Fruit fly (Drosophila melanogaster) whole organism, embryonic: ENCODE data around the gene CG8301.

Experiments
- Abd-B ChIP-seq: fragments of 200-800 bp; sonication (Bioruptor generic); optimal IDR thresholded peaks from 2 replicates; lab custom pipeline; 2018; ENCODE audit warnings: missing biosample characterization, mild to moderate bottlenecking, missing genetic modification characterization, moderate library complexity
- Awh ChIP-seq: fragments of 200-800 bp; sonication (Bioruptor generic); IDR thresholded peaks from 2 replicates; pipeline ENCODE4, ENCODE4 v1.3.6; 2022; ENCODE audit warnings: missing biosample characterization, missing genetic modification characterization
- Bgb ChIP-seq: fragments of 200-800 bp; sonication (Bioruptor generic); IDR thresholded peaks from 2 replicates; pipeline ENCODE4 v1.3.6; 2022; ENCODE audit warnings: missing biosample characterization, missing genetic modification characterization; ENCODE audit not compliant: partially characterized antibody
- CG10274 ChIP-seq: fragments of 200-800 bp; sonication (Bioruptor generic); optimal IDR thresholded peaks from 3 replicates; lab custom pipeline; 2017; ENCODE audit warnings: missing biosample characterization, mild to moderate bottlenecking, missing genetic modification characterization
- CG10565 ChIP-seq: fragments of 200-800 bp; sonication (Bioruptor generic); optimal IDR thresholded peaks from 3 replicates; lab custom pipeline; 2016; ENCODE audit warnings: missing biosample characterization, mild to moderate bottlenecking, missing genetic modification characterization
- CG10959 ChIP-seq: fragments of 200-800 bp; sonication (Bioruptor generic); IDR thresholded peaks from 2 replicates; pipeline ENCODE4 v1.3.6; 2022; ENCODE audit warnings: missing biosample characterization, missing genetic modification characterization
- CG14050 ChIP-seq: fragments of 200-800 bp; sonication (Bioruptor generic); IDR thresholded peaks from 3 replicates; pipeline ENCODE4 v1.3.6; 2022; ENCODE audit warnings: missing biosample characterization, missing genetic modification characterization
- CG15479 ChIP-seq: fragments of 200-800 bp; sonication (Bioruptor generic); optimal IDR thresholded peaks from 3 replicates; lab custom pipeline; 2019; ENCODE audit warnings: missing biosample characterization, mild to moderate bottlenecking, missing genetic modification characterization, moderate library complexity
- CG18011 ChIP-seq: fragments of 200-800 bp; sonication (Bioruptor generic); optimal IDR thresholded peaks from 2 replicates; lab custom pipeline; 2017; ENCODE audit warnings: missing biosample characterization, missing genetic modification characterization, mild to moderate bottlenecking, moderate library complexity, missing genotype
- CG1832 ChIP-seq: fragments of 200-800 bp; sonication (Bioruptor generic); optimal IDR thresholded peaks from 2 replicates; lab custom pipeline; 2017; ENCODE audit warnings: missing biosample characterization, mild to moderate bottlenecking, missing genetic modification characterization, inconsistent platforms
- CG18764 ChIP-seq: fragments of 200-800 bp; sonication (Bioruptor generic); optimal IDR thresholded peaks from 3 replicates; lab custom pipeline; 2016; ENCODE audit warnings: missing biosample characterization, missing genetic modification characterization
- CG2202 ChIP-seq: fragments of 200-800 bp; sonication (Bioruptor generic); optimal IDR thresholded peaks from 2 replicates; lab custom pipeline; 2018; ENCODE audit warnings: missing biosample characterization, mild to moderate bottlenecking, missing genetic modification characterization
- CG34224 ChIP-seq: fragments of 200-800 bp; sonication (Bioruptor generic); IDR thresholded peaks from 3 replicates; pipeline ENCODE4 v1.3.6; 2022; ENCODE audit warnings: missing biosample characterization, missing genetic modification characterization; ENCODE audit not compliant: partially characterized antibody
- CG3838 ChIP-seq: fragments of 200-800 bp; sonication (Bioruptor generic); optimal IDR thresholded peaks from 3 replicates; lab custom pipeline; 2016; ENCODE audit warnings: missing biosample characterization, missing genetic modification characterization
- CG3847 ChIP-seq: fragments of 200-800 bp; sonication (Bioruptor generic); IDR thresholded peaks from 2 replicates; pipeline ENCODE4 v1.3.6; 2022; ENCODE audit warnings: missing biosample characterization, missing genetic modification characterization
- CG4424 ChIP-seq: fragments of 200-800 bp; sonication (Bioruptor generic); optimal IDR thresholded peaks from 3 replicates; lab custom pipeline; 2016; ENCODE audit warnings: missing biosample characterization, missing genetic modification characterization
- CG6765 ChIP-seq: fragments of 200-800 bp; sonication (Bioruptor generic); optimal IDR thresholded peaks from 3 replicates; lab custom pipeline; 2017; ENCODE audit warnings: missing biosample characterization, mild to moderate bottlenecking, missing genetic modification characterization
- CG7357 ChIP-seq: fragments of 200-800 bp; sonication (Bioruptor generic); IDR thresholded peaks from 3 replicates; pipeline ENCODE4 v1.3.6; 2022; ENCODE audit warnings: missing biosample characterization, missing genetic modification characterization
- CG7556 ChIP-seq: fragments of 200-800 bp; sonication (Bioruptor generic); optimal IDR thresholded peaks from 2 replicates; lab custom pipeline; 2017; ENCODE audit warnings: missing biosample characterization, mild to moderate bottlenecking, missing genetic modification characterization
- CoRest ChIP-seq: fragments of 200-800 bp; sonication (Bioruptor generic); optimal IDR thresholded peaks from 3 replicates; lab custom pipeline; 2018; ENCODE audit warnings: missing biosample characterization, mild to moderate bottlenecking, missing genetic modification characterization, moderate library complexity
- D ChIP-seq, 2 experiments: fragments of 200-800 bp in 1 of 2; fragments of >200 bp in 1 of 2; sonication (Bioruptor generic) in 1 of 2; optimal IDR thresholded peaks; 2 replicates in 1 of 2; 3 replicates in 1 of 2; lab custom pipeline; 2017; ENCODE audit warnings: mild to moderate bottlenecking in 1 of 2, missing biosample characterization in 1 of 2, missing genetic modification characterization in 1 of 2, missing genetic modification reagents in 1 of 2
- Hey ChIP-seq: fragments of 200-800 bp; sonication (Bioruptor generic); optimal IDR thresholded peaks from 3 replicates; lab custom pipeline; 2018; ENCODE audit warnings: missing biosample characterization, mild to moderate bottlenecking, missing genetic modification characterization
- Hr3 ChIP-seq: fragments of 200-800 bp; sonication (Bioruptor generic); optimal IDR thresholded peaks from 3 replicates; lab custom pipeline; 2016; ENCODE audit warnings: missing biosample characterization, missing genetic modification characterization
- Hr78 ChIP-seq, 2 experiments: fragments of 200-800 bp in 1 of 2; fragments of >200 bp in 1 of 2; sonication (Bioruptor generic) in 1 of 2; optimal IDR thresholded peaks; 2 replicates each; lab custom pipeline; 2017 to 2019; ENCODE audit warnings: missing biosample characterization in 2 of 2, missing genetic modification characterization in 2 of 2, mild to moderate bottlenecking in 1 of 2, moderate library complexity in 1 of 2
- Lim3 ChIP-seq: fragments of 200-800 bp; sonication (Bioruptor generic); IDR thresholded peaks from 2 replicates; pipeline ENCODE4 v1.3.6; 2022; ENCODE audit warnings: missing biosample characterization, missing genetic modification characterization
- Side ChIP-seq: fragments of 200-800 bp; sonication (Bioruptor generic); optimal IDR thresholded peaks from 2 replicates; lab custom pipeline; 2016; ENCODE audit warnings: missing biosample characterization, missing genetic modification characterization
- Sry-β ChIP-seq: fragments of 200-800 bp; sonication (Bioruptor generic); optimal IDR thresholded peaks from 2 replicates; lab custom pipeline; 2018; ENCODE audit warnings: missing biosample characterization, mild to moderate bottlenecking, missing genetic modification characterization, moderate library complexity
- TFAM ChIP-seq: fragments of 200-800 bp; sonication (Bioruptor generic); optimal IDR thresholded peaks from 2 replicates; lab custom pipeline; 2017; ENCODE audit warnings: missing biosample characterization, missing genetic modification characterization, inconsistent platforms
- YL-1 ChIP-seq: fragments of 200-800 bp; sonication (Bioruptor generic); optimal IDR thresholded peaks from 3 replicates; lab custom pipeline; 2017; ENCODE audit warnings: missing biosample characterization, mild to moderate bottlenecking, missing genetic modification characterization
- btn ChIP-seq: fragments of 200-800 bp; sonication (Bioruptor generic); optimal IDR thresholded peaks from 2 replicates; lab custom pipeline; 2016; ENCODE audit warnings: missing biosample characterization, missing genetic modification characterization
- chinmo ChIP-seq: fragments of 200-800 bp; sonication (Bioruptor generic); IDR thresholded peaks from 4 replicates; pipeline ENCODE4 v1.3.6; 2022; ENCODE audit warnings: missing biosample characterization, missing genetic modification characterization; ENCODE audit not compliant: partially characterized antibody
- crol ChIP-seq: fragments of 200-800 bp; sonication (Bioruptor generic); IDR thresholded peaks from 2 replicates; pipeline ENCODE4 v1.3.6; 2022; ENCODE audit warnings: missing biosample characterization, missing genetic modification characterization
- dpn ChIP-seq, 2 experiments: fragments of 200-800 bp; sonication (Bioruptor generic); optimal IDR thresholded peaks; 3 replicates each; lab custom pipeline; 2016; ENCODE audit warnings: missing biosample characterization in 2 of 2, missing genetic modification characterization in 2 of 2
- en ChIP-seq: fragments of 200-800 bp; sonication (Bioruptor generic); optimal IDR thresholded peaks from 2 replicates; lab custom pipeline; 2016; ENCODE audit warnings: missing biosample characterization, missing genetic modification characterization
- ewg ChIP-seq: fragments of 200-800 bp; sonication (Bioruptor generic); optimal IDR thresholded peaks from 3 replicates; lab custom pipeline; 2017; ENCODE audit warnings: mild to moderate bottlenecking, missing biosample characterization, missing genetic modification reagents, missing genetic modification characterization
- fru ChIP-seq: fragments of >200 bp; optimal IDR thresholded peaks from 2 replicates; lab custom pipeline; 2017
- fu2 ChIP-seq: fragments of 200-800 bp; sonication (Bioruptor generic); optimal IDR thresholded peaks from 2 replicates; lab custom pipeline; 2016; ENCODE audit warnings: missing biosample characterization, missing genetic modification characterization
- gcm ChIP-seq: fragments of 200-800 bp; sonication (Bioruptor generic); optimal IDR thresholded peaks from 2 replicates; lab custom pipeline; 2019; ENCODE audit warnings: missing biosample characterization, mild to moderate bottlenecking, missing genetic modification characterization, moderate library complexity
- gem ChIP-seq: fragments of 200-800 bp; sonication (Bioruptor generic); optimal IDR thresholded peaks from 2 replicates; lab custom pipeline; 2019; ENCODE audit warnings: missing biosample characterization, mild to moderate bottlenecking, missing genetic modification characterization, moderate library complexity
- grn ChIP-seq: fragments of 200-800 bp; sonication (Bioruptor generic); optimal IDR thresholded peaks from 3 replicates; lab custom pipeline; 2017; ENCODE audit warnings: missing biosample characterization, missing genetic modification characterization
- gsb ChIP-seq: fragments of 200-800 bp; sonication (Bioruptor generic); IDR thresholded peaks from 2 replicates; pipeline ENCODE4 v1.3.6; 2022; ENCODE audit warnings: missing biosample characterization, missing genetic modification characterization
- gsb-n ChIP-seq: fragments of 200-800 bp; sonication (Bioruptor generic); optimal IDR thresholded peaks from 3 replicates; lab custom pipeline; 2018; ENCODE audit warnings: missing biosample characterization, mild to moderate bottlenecking, missing genetic modification characterization
- kah ChIP-seq: fragments of 200-800 bp; sonication (Bioruptor generic); optimal IDR thresholded peaks from 2 replicates; lab custom pipeline; 2018; ENCODE audit warnings: missing biosample characterization, mild to moderate bottlenecking, missing genetic modification characterization
- pan ChIP-seq, 4 experiments: fragments of >200 bp in 3 of 4; fragments of 200-800 bp in 1 of 4; sonication (Bioruptor generic) in 1 of 4; optimal IDR thresholded peaks in 3 of 4; IDR thresholded peaks in 1 of 4; 2 replicates each; pipeline versions ENCODE4 v1.3.6 to Lab custom; 2017 to 2022; ENCODE audit warnings: missing biosample characterization in 2 of 4, missing genetic modification characterization in 2 of 4, mixed read lengths in 1 of 4
- sisA ChIP-seq: fragments of 200-800 bp; sonication (Bioruptor generic); IDR thresholded peaks from 2 replicates; pipeline ENCODE4 v1.3.6; 2022; ENCODE audit warnings: missing biosample characterization, missing genetic modification characterization
- so ChIP-seq: fragments of 200-800 bp; sonication (Bioruptor generic); IDR thresholded peaks from 3 replicates; pipeline ENCODE4 v1.3.6; 2022; ENCODE audit warnings: missing biosample characterization, missing genetic modification characterization
- stc ChIP-seq: fragments of 200-800 bp; sonication (Bioruptor generic); IDR thresholded peaks from 2 replicates; pipeline ENCODE4 v1.3.6; 2022; ENCODE audit warnings: missing biosample characterization, missing genetic modification characterization
- twi ChIP-seq: fragments of 200-800 bp; optimal IDR thresholded peaks from 2 replicates; lab custom pipeline; 2019; ENCODE audit warnings: missing biosample characterization, mild to moderate bottlenecking, missing genetic modification characterization, moderate library complexity
- unc-4 ChIP-seq: fragments of 200-800 bp; sonication (Bioruptor generic); IDR thresholded peaks from 2 replicates; pipeline ENCODE4 v1.3.6; 2022; ENCODE audit warnings: missing biosample characterization, missing genetic modification characterization; ENCODE audit not compliant: partially characterized antibody
- zf30C ChIP-seq: fragments of 200-800 bp; sonication (Bioruptor generic); optimal IDR thresholded peaks from 3 replicates; lab custom pipeline; 2018; ENCODE audit warnings: missing biosample characterization, mild to moderate bottlenecking, missing genetic modification characterization

Gene CG8301

DNA sequence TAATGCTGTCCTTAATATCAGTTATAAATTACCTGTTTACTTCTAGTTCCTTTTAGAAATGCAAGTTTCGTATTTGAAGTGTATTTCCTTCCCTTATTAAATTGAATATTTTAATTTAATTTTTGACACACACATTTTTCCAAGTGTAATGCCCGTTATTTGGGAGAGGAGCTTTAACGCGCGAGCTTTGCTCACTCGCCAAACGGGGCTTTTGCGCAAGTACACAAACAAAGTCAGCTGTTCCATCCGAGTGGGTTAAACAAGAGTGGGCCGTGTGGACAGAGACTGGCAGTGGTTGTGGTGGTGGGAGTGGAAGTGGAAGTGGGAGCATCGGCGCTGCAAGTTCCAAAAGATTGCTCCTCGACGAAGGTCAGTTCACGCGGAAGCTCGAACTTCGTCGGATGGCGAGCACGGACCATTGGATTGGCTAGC is at the start of gene CG8301:
CG8301 (plus strand) TSS at position 218 of the 432 bp plus-strand sequence.
- TF ChIP-seq gem (tag; lab: Kevin White, UChicago) = peak; percentile 62
- TF ChIP-seq gcm (GFP tag; lab: Kevin White, UChicago) = peak; percentile 8
- no peak for TF ChIP-seq CG4424 (GFP tag; lab: Kevin White, UChicago)
- no peak for TF ChIP-seq CG15479 (GFP tag; lab: Kevin White, UChicago)
- TF ChIP-seq CG14050 (GFP tag; lab: Robert Waterston, UW) = no peak
- no peak for TF ChIP-seq CG18764 (GFP tag; lab: Kevin White, UChicago)
- no peak for TF ChIP-seq CG10959 (GFP tag; lab: Robert Waterston, UW)
- no peak for TF ChIP-seq CG10565
- TF ChIP-seq CG10274 (GFP tag; lab: Kevin White, UChicago) = no peak
- TF ChIP-seq stc (GFP tag; lab: Robert Waterston, UW) = peak; percentile 40; the same call in 1 of the 2 replicates
- no peak for TF ChIP-seq Lim3
- TF ChIP-seq kah (GFP tag; lab: Kevin White, UChicago) = no peak
- TF ChIP-seq gsb (GFP tag; lab: Robert Waterston, UW) = no peak
- peak; percentile 18; the same call in 1 of the 2 replicates for TF ChIP-seq Bgb (GFP tag; lab: Robert Waterston, UW)
- no peak for TF ChIP-seq TFAM (GFP tag; lab: Kevin White, UChicago)
- no peak for TF ChIP-seq CG18011 (GFP tag; lab: Kevin White, UChicago)
- no peak for TF ChIP-seq CG34224 (GFP tag; lab: Robert Waterston, UW)
- TF ChIP-seq en (GFP tag; lab: Kevin White, UChicago) = no peak
- TF ChIP-seq YL-1 (GFP tag; lab: Kevin White, UChicago) = no peak
- no peak for TF ChIP-seq CG3847
- no peak for TF ChIP-seq Hey
- no peak for TF ChIP-seq twi
- TF ChIP-seq CG7556 = peak; percentile 34
- TF ChIP-seq Sry-β (GFP tag; lab: Kevin White, UChicago) = no peak
- TF ChIP-seq CoRest (tag; lab: Kevin White, UChicago) = peak; percentile 15
- peak; percentile 13; the same call in 1 of the 2 replicates for TF ChIP-seq crol (GFP tag; lab: Robert Waterston, UW)
- no peak for TF ChIP-seq grn (GFP tag; lab: Kevin White, UChicago)
- no peak for TF ChIP-seq gsb-n
- TF ChIP-seq ewg (GFP tag; lab: Kevin White, UChicago) = peak; percentile 87
- TF ChIP-seq btn (GFP tag; lab: Kevin White, UChicago) = no peak
- no peak for TF ChIP-seq fru
- peak; percentile 70 for TF ChIP-seq zf30C (GFP tag; lab: Kevin White, UChicago)
- no peak for TF ChIP-seq sisA (GFP tag; lab: Robert Waterston, UW)
- peak in 1 of 2 experiments; percentile 30 for TF ChIP-seq dpn (GFP tag; optimal IDR thresholded peaks at IDR 0.05; lab: Kevin White, UChicago)
- no peak for TF ChIP-seq Hr3
- TF ChIP-seq fu2 (GFP tag; lab: Kevin White, UChicago) = no peak
- TF ChIP-seq CG1832 (GFP tag; lab: Kevin White, UChicago) = no peak
- TF ChIP-seq D (optimal IDR thresholded peaks at IDR 0.05; lab: Kevin White, UChicago) = no peak
- no peak for TF ChIP-seq D (GFP tag; optimal IDR thresholded peaks at IDR 0.05; lab: Kevin White, UChicago)
- TF ChIP-seq Awh (GFP tag; lab: Robert Waterston, UW) = no peak
- no peak for TF ChIP-seq so
- TF ChIP-seq CG2202 (tag; lab: Kevin White, UChicago) = no peak
- no peak for TF ChIP-seq Abd-B
- no peak for TF ChIP-seq Side
- TF ChIP-seq CG3838 (GFP tag; lab: Kevin White, UChicago) = no peak
- TF ChIP-seq pan (optimal IDR thresholded peaks at IDR 0.05; lab: Kevin White, UChicago) = no peak
- TF ChIP-seq pan (GFP tag; optimal IDR thresholded peaks at IDR 0.05 in 1 of 2, IDR thresholded peaks at IDR 0.05 in 1 of 2) = peak in 1 of 2 experiments; percentile 40
- 0 out of 4 replicates have a peak, but pooled peaks have one; percentile 40 for TF ChIP-seq chinmo (GFP tag; lab: Robert Waterston, UW)
- no peak for TF ChIP-seq CG6765 (GFP tag; lab: Kevin White, UChicago)
- TF ChIP-seq CG7357 = no peak
- TF ChIP-seq Hr78 (GFP tag; optimal IDR thresholded peaks at IDR 0.05; lab: Kevin White, UChicago) = no peak
- 0 out of 2 replicates have a peak, but pooled peaks have one; percentile 20 for TF ChIP-seq unc-4
